Worm (Caenorhabditis elegans) whole organism, L4/young adult: ENCODE measurements around the gene Y57G11C.5.
"Not testable (repeated sequence)": the region's sequence is repeated elsewhere in the genome, so short reads cannot be mapped to it uniquely, and the experiment has no call there.

Experiments used
- W03F9.2 ChIP-seq: fragments of 150-350 bp; optimal IDR thresholded peaks from 2 replicates; lab custom pipeline; 2014; ENCODE audit warnings: missing biosample characterization, missing genetic modification characterization
- dao-5 ChIP-seq: sonication (generic microtip); optimal IDR thresholded peaks from 2 replicates; lab custom pipeline; 2016; ENCODE audit warnings: missing genotype, missing genetic modification characterization, moderate library complexity, missing compliant biosample characterization
- him-1 ChIP-seq: sonication (generic microtip); optimal IDR thresholded peaks from 2 replicates; lab custom pipeline; 2016; ENCODE audit warnings: missing genotype, missing genetic modification reagents, missing genetic modification characterization, missing compliant biosample characterization

DNA sequence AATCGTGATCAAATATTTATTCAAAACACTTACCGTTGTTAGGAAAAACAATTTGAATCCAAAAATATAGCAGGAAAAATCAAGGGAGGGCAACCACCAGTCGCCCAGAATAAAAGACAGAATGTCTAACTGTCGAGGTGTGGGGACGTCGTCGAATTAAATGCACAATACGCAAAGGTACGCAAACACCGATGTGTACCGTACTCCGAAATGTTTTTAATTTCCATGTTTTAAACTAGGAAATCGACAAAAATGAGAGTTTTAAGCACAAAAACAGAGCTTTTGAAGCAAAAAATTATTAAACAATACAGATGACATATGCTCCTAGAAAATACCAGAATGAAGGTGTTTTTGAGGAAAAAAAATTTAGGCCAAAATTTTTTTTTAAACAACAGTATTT, 9.2 kb upstream of the Y57G11C.5 start, which contains the start of gene Y57G11C.51:
- not testable (repeated sequence) for TF ChIP-seq dao-5; W03F9.2 (tag; lab: Kevin White, UChicago); him-1
